Fruit fly (Drosophila melanogaster) whole organism, pupa: ENCODE data around the gene CG13012.

ENCODE experiments used
- CG12605 ChIP-seq: fragments of 200-800 bp; sonication (Bioruptor generic); IDR thresholded peaks from 2 replicates; pipeline ENCODE4 v1.3.6; 2022; ENCODE audit warnings: missing biosample characterization, missing genetic modification characterization
- CG13204 ChIP-seq: fragments of 200-800 bp; sonication (Bioruptor generic); optimal IDR thresholded peaks from 2 replicates; lab custom pipeline; 2018; ENCODE audit warnings: missing biosample characterization, mild to moderate bottlenecking, missing genetic modification characterization, moderate library complexity
- CG14655 ChIP-seq: fragments of 200-800 bp; sonication (Bioruptor generic); optimal IDR thresholded peaks from 3 replicates; lab custom pipeline; 2017; ENCODE audit warnings: mild to moderate bottlenecking, missing biosample characterization, missing genetic modification reagents, missing genetic modification characterization
- CG32121 ChIP-seq: fragments of 200-800 bp; sonication (Bioruptor generic); IDR thresholded peaks from 2 replicates; pipeline ENCODE4 v1.3.6; 2022; ENCODE audit warnings: missing biosample characterization, missing genetic modification characterization
- CG34367 ChIP-seq: fragments of 200-800 bp; sonication (Bioruptor generic); optimal IDR thresholded peaks from 2 replicates; lab custom pipeline; 2018; ENCODE audit warnings: missing biosample characterization, mild to moderate bottlenecking, missing genetic modification characterization
- CG4496 ChIP-seq: fragments of 200-800 bp; sonication (Bioruptor generic); IDR thresholded peaks from 3 replicates; pipeline ENCODE4 v1.3.6; 2022; ENCODE audit warnings: missing biosample characterization, missing genetic modification characterization
- CG8301 ChIP-seq: fragments of 200-800 bp; sonication (Bioruptor generic); optimal IDR thresholded peaks from 2 replicates; lab custom pipeline; 2018; ENCODE audit warnings: missing biosample characterization, mild to moderate bottlenecking, missing genetic modification characterization
- CG9948 ChIP-seq: fragments of 200-800 bp; sonication (Bioruptor generic); optimal IDR thresholded peaks from 2 replicates; lab custom pipeline; 2018; ENCODE audit warnings: missing biosample characterization, mild to moderate bottlenecking, missing genetic modification characterization, moderate library complexity
- D1 ChIP-seq: fragments of 200-800 bp; sonication (Bioruptor generic); optimal IDR thresholded peaks from 2 replicates; lab custom pipeline; 2018; ENCODE audit warnings: missing biosample characterization, mild to moderate bottlenecking, missing genetic modification characterization, moderate library complexity
- Pif1A ChIP-seq: fragments of 200-800 bp; sonication (Bioruptor generic); optimal IDR thresholded peaks from 3 replicates; lab custom pipeline; 2016; ENCODE audit warnings: missing biosample characterization, missing genetic modification characterization
- Pif1B ChIP-seq: fragments of 200-800 bp; sonication (Bioruptor generic); optimal IDR thresholded peaks from 3 replicates; lab custom pipeline; 2016; ENCODE audit warnings: missing biosample characterization, missing genetic modification characterization
- Snoo ChIP-seq: fragments of 200-800 bp; sonication (Bioruptor generic); optimal IDR thresholded peaks from 3 replicates; lab custom pipeline; 2017; ENCODE audit warnings: missing biosample characterization, mild to moderate bottlenecking, missing genetic modification characterization, inconsistent platforms
- gl ChIP-seq: fragments of 200-800 bp; sonication (Bioruptor generic); optimal IDR thresholded peaks from 2 replicates; lab custom pipeline; 2018; ENCODE audit warnings: missing biosample characterization, mild to moderate bottlenecking, missing genetic modification characterization
- rn ChIP-seq: fragments of 200-800 bp; sonication (Bioruptor generic); IDR thresholded peaks from 2 replicates; pipeline ENCODE4 v1.3.6; 2022; ENCODE audit warnings: missing biosample characterization, missing genetic modification characterization

dm6 chrX:16691440-16691839, 14.9 kb upstream of the CG13012 start:
- no peak for TF ChIP-seq CG13204 (GFP tag; lab: Kevin White, UChicago)
- TF ChIP-seq CG14655, result peak; percentile 81
- TF ChIP-seq rn (GFP tag; lab: Robert Waterston, UW), result peak; percentile 66
- peak; percentile 65 for TF ChIP-seq Pif1B
- TF ChIP-seq gl, result peak; percentile 43
- TF ChIP-seq CG34367, result peak; percentile 68
- TF ChIP-seq D1 (tag; lab: Kevin White, UChicago), result no peak
- peak; percentile 95 for TF ChIP-seq CG4496 (GFP tag; lab: Robert Waterston, UW)
- TF ChIP-seq Pif1A (GFP tag; lab: Kevin White, UChicago), result peak; percentile 77
- peak; percentile 79 for TF ChIP-seq CG8301 (tag; lab: Kevin White, UChicago)
- peak; percentile 48 for TF ChIP-seq Snoo (tag; lab: Kevin White, UChicago)
- peak; percentile 90 for TF ChIP-seq CG32121 (GFP tag; lab: Robert Waterston, UW)
- TF ChIP-seq CG12605 (GFP tag; lab: Robert Waterston, UW), result peak; percentile 87
- peak; percentile 61 for TF ChIP-seq CG9948 (tag; lab: Kevin White, UChicago)
